Worm (Caenorhabditis elegans): Measurements from ENCODE around the gene pgp-6.

Gene pgp-6

DNA sequence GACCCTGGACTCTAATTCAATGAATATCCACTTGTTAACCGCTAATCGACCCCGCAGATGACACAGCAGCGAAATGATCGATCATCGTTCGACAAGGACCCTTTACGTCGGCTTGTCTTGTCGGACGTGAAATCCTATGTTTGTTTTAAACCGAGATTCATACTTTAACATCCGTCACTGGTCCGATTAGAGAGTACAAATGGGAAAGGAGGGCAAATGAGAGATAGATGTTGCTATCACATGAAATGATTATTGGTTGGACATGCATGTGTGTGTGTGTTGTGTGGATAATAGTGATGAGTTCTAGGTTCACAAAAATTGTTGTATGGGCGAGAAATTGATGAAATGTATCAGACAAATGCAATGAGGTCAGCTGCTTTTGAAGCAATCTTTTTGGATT lies 32.4 kb upstream of the pgp-6 start (continued):
- TF ChIP-seq tbx-2 (tag; optimal IDR thresholded peaks at IDR 0.05) (no peak), elt-3 (tag; optimal IDR thresholded peaks at IDR 0.05) (no peak), mef-2 (tag; optimal IDR thresholded peaks at IDR 0.05) (no peak), tlp-1 (tag; optimal IDR thresholded peaks at IDR 0.05) (no peak), ceh-63 (GFP tag; optimal IDR thresholded peaks at IDR 0.05) (no peak), unc-86 (tag; optimal IDR thresholded peaks at IDR 0.05) (no peak), snpc-4 (tag; optimal IDR thresholded peaks at IDR 0.05) (no peak), lir-3 (tag; optimal IDR thresholded peaks at IDR 0.05; ENCODE audit: poor library complexity) (no peak), nhr-71 (tag; optimal IDR thresholded peaks at IDR 0.05) (peak; percentile 60), rnt-1 (tag; optimal IDR thresholded peaks at IDR 0.05) (peak; percentile 70), nhr-76 (tag; optimal IDR thresholded peaks at IDR 0.05) (no peak), ztf-4 (tag; optimal IDR thresholded peaks at IDR 0.05) (no peak), swsn-7 (tag; optimal IDR thresholded peaks at IDR 0.05) (no peak), pax-3 (tag; optimal IDR thresholded peaks at IDR 0.05) (no peak), irx-1 (tag; optimal IDR thresholded peaks at IDR 0.05) (no peak), sox-4 (tag; optimal IDR thresholded peaks at IDR 0.05) (no peak), lsy-2 (tag; optimal IDR thresholded peaks at IDR 0.05) (peak in 1 of 2 experiments; percentile 33), C04F5.9 (tag; optimal IDR thresholded peaks at IDR 0.05) (no peak), snu-23 (GFP tag; optimal IDR thresholded peaks at IDR 0.05) (peak; percentile 12), dsc-1 (tag; optimal IDR thresholded peaks at IDR 0.05) (no peak), nhr-85 (tag) (no peak), ces-1 (GFP tag; optimal IDR thresholded peaks at IDR 0.05) (no peak), nhr-84 (tag; optimal IDR thresholded peaks at IDR 0.05) (no peak), unc-130 (tag; optimal IDR thresholded peaks at IDR 0.05) (no peak), nhr-12 (tag; optimal IDR thresholded peaks at IDR 0.05) (no peak), xbp-1 (tag; optimal IDR thresholded peaks at IDR 0.05) (no peak), hlh-4 (tag; optimal IDR thresholded peaks at IDR 0.05) (no peak), C34B4.2 (tag; optimal IDR thresholded peaks at IDR 0.05) (no peak), pag-3 (tag; optimal IDR thresholded peaks at IDR 0.05; ENCODE audit: borderline replicate concordance, insufficient read depth) (no peak)

DNA sequence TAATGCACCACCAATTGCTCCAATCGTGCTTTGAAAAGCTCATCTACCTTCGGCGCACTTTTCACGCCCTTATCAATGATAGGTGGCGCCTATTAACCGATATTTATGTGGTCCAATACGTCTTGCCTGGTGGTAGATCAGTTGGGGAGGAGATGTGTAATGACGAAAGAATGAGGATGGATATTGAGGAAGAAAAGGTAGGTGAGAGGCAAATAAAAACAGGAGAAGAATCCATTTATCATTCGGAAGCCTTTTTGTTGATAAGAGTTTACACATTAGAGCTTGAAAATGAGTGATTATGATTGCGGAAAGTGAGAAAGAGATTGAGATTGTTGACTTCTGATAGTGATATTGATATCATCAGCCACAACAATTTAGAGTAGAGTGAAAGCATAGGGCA lies 30.2 kb upstream of the pgp-6 start:
- TF ChIP-seq nhr-19 (GFP tag; conservative IDR thresholded peaks at IDR 0.05) (0 out of 2 replicates have a peak, but pooled peaks have one; percentile 7), rnt-1 (tag; optimal IDR thresholded peaks at IDR 0.05) (peak; percentile 64), tbx-2 (tag; optimal IDR thresholded peaks at IDR 0.05) (no peak), lin-14 (GFP tag; optimal IDR thresholded peaks at IDR 0.05) (peak; percentile 32), nhr-71 (tag; optimal IDR thresholded peaks at IDR 0.05) (peak; percentile 29)

DNA sequence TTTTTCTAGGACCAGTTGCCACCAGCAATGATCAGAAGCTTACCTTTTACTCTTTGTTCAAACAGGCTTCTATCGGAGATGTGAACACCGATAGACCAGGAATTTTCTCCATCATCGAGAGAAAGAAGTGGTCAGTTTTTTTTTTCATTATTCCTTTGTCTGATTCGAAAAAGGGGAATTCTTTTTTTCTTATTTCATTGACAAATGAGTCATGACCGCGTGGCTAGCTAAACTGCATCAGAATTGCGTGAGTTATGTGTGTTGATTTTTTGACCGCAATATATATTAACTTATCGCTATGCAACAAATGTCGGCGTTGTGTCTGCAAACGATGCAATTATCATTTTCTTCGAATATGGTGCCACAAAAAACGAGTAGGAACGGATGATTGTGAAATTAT lies 26.2 kb upstream of the pgp-6 start:
- no peak for TF ChIP-seq efl-3 (GFP tag; optimal IDR thresholded peaks at IDR 0.05)
- peak; percentile 26 for TF ChIP-seq nhr-20 (tag; optimal IDR thresholded peaks at IDR 0.05)
- TF ChIP-seq nhr-71 (tag; optimal IDR thresholded peaks at IDR 0.05), result peak; percentile 32

DNA sequence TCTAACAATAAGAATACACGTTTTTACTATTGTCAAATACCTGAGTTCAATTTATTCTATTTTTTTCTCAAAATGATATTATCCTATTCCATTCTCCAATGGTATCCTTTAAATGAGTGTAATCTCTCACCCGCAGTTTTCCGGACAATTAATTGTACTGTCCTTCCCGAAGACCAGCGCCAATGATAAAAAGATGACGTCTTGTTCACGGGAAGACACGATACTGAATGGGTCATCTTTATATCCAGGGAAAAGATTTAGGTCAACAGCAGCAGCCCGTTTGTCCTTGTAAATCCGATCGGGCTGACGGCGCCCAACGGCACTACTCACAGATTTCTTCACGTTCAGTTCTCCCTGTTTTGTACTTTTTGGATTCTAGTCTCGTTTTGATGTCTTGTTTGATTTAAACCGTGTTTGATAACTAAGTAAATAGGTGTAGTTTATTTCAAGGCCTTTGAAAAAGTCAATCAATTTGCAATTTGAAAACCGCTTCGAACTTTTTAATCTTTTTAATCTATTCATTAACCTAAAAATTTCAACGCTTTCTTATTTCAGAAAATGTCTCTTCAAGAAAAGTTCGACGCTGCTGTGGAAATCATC lies 25.6 kb upstream of the pgp-6 start, which contains the start of gene acbp-3:
Gene acbp-3, plus strand, starts transcription at position 550 of the 600 bp plus-strand sequence.
- TF ChIP-seq efl-1 (optimal IDR thresholded peaks at IDR 0.05), result no peak
- no peak for TF ChIP-seq efl-1 (GFP tag; optimal IDR thresholded peaks at IDR 0.05 in 1 of 2)
- TF ChIP-seq blmp-1 (tag; optimal IDR thresholded peaks at IDR 0.05), result peak; percentile 77

DNA sequence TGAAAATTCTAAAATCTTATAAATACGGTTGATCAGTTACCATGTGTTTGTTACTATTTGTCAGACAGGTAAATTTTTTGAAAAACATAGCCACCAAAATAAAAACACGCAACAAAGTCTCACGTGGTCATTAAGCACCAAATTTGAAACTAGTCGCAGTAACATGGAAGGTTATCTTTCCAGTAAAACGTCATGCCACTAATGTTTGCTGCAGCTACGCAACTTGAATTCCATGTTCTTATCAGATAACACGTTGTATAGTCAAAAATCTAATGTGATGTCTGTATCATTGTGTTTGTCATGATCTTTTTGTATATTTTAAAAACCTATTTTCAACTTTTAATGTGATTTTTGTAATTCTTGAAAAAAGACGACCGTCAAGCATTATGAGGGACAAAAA lies 24.5 kb upstream of the pgp-6 start:
- TF ChIP-seq nhr-47 (tag; optimal IDR thresholded peaks at IDR 0.05), result no peak
- no peak for TF ChIP-seq nhr-237 (tag; optimal IDR thresholded peaks at IDR 0.05)
- no peak for TF ChIP-seq nhr-19 (GFP tag; conservative IDR thresholded peaks at IDR 0.05)
- TF ChIP-seq elt-2 (tag; optimal IDR thresholded peaks at IDR 0.05), result peak; percentile 88
- no peak for TF ChIP-seq tlp-1 (tag; optimal IDR thresholded peaks at IDR 0.05)
- TF ChIP-seq ztf-4 (tag; optimal IDR thresholded peaks at IDR 0.05), result no peak
- peak; percentile 41 for TF ChIP-seq lin-14 (GFP tag; optimal IDR thresholded peaks at IDR 0.05)
- TF ChIP-seq sptf-1 (tag; optimal IDR thresholded peaks at IDR 0.05), result no peak
- TF ChIP-seq grh-1 (GFP tag; IDR thresholded peaks at IDR 0.05), result peak; percentile 10; the same call in 1 of the 2 replicates
- TF ChIP-seq ztf-11 (tag; optimal IDR thresholded peaks at IDR 0.05), result no peak
- no peak for TF ChIP-seq sup-37 (GFP tag; optimal IDR thresholded peaks at IDR 0.05)
- TF ChIP-seq fos-1 (tag; optimal IDR thresholded peaks at IDR 0.05), result no peak
- no peak for TF ChIP-seq snpc-4 (tag; optimal IDR thresholded peaks at IDR 0.05)
- TF ChIP-seq alr-1 (tag; optimal IDR thresholded peaks at IDR 0.05; ENCODE audit: borderline replicate concordance), result no peak
- TF ChIP-seq egl-27 (tag; optimal IDR thresholded peaks at IDR 0.05), result no peak
- no peak for TF ChIP-seq aly-2 (tag; optimal IDR thresholded peaks at IDR 0.05)

All from whole organism, L1 larva.